Fruit fly (Drosophila melanogaster) whole organism, embryonic: ENCODE measurements around the gene CG12947.

ENCODE experiments used
- Bteb2 ChIP-seq: fragments of 200-800 bp; sonication (Bioruptor generic); optimal IDR thresholded peaks from 2 replicates; lab custom pipeline; 2016; ENCODE audit warnings: missing biosample characterization, missing genetic modification characterization
- CG10274 ChIP-seq: fragments of 200-800 bp; sonication (Bioruptor generic); optimal IDR thresholded peaks from 3 replicates; lab custom pipeline; 2017; ENCODE audit warnings: missing biosample characterization, mild to moderate bottlenecking, missing genetic modification characterization
- CG12299 ChIP-seq: fragments of 200-800 bp; sonication (Bioruptor generic); optimal IDR thresholded peaks from 2 replicates; lab custom pipeline; 2018; ENCODE audit warnings: missing biosample characterization, mild to moderate bottlenecking, missing genetic modification characterization
- CG13894 ChIP-seq: fragments of 200-800 bp; sonication (Bioruptor generic); optimal IDR thresholded peaks from 3 replicates; lab custom pipeline; 2018; ENCODE audit warnings: missing biosample characterization, mild to moderate bottlenecking, missing genetic modification characterization, moderate library complexity
- CG1603 ChIP-seq: fragments of 200-800 bp; sonication (Bioruptor generic); optimal IDR thresholded peaks from 2 replicates; lab custom pipeline; 2019; ENCODE audit warnings: missing biosample characterization, mild to moderate bottlenecking, missing genetic modification characterization, moderate library complexity
- CG18011 ChIP-seq: fragments of 200-800 bp; sonication (Bioruptor generic); optimal IDR thresholded peaks from 2 replicates; lab custom pipeline; 2017; ENCODE audit warnings: missing biosample characterization, missing genetic modification characterization, mild to moderate bottlenecking, moderate library complexity, missing genotype
- CG2129 ChIP-seq: fragments of 200-800 bp; sonication (Bioruptor generic); IDR thresholded peaks from 2 replicates; pipeline ENCODE4 v1.3.6; 2022; ENCODE audit warnings: missing biosample characterization, missing genetic modification characterization; ENCODE audit not compliant: partially characterized antibody
- CG34422 ChIP-seq: fragments of 200-800 bp; sonication (Bioruptor generic); IDR thresholded peaks from 3 replicates; pipeline ENCODE4 v1.3.6; 2022; ENCODE audit warnings: missing biosample characterization, missing genetic modification characterization
- CG4730 ChIP-seq: fragments of 200-800 bp; sonication (Bioruptor generic); IDR thresholded peaks from 2 replicates; pipeline ENCODE4 v1.3.6; 2022; ENCODE audit warnings: missing biosample characterization, missing genetic modification characterization
- CG4854 ChIP-seq: fragments of 200-800 bp; sonication (Bioruptor generic); optimal IDR thresholded peaks from 2 replicates; lab custom pipeline; 2016; ENCODE audit warnings: missing biosample characterization, missing genetic modification characterization, inconsistent platforms
- CG5953 ChIP-seq: fragments of 200-800 bp; sonication (Bioruptor generic); IDR thresholded peaks from 2 replicates; pipeline ENCODE4 v1.3.6; 2022; ENCODE audit warnings: missing biosample characterization, missing genetic modification characterization
- CG6272 ChIP-seq: fragments of 200-800 bp; sonication (Bioruptor generic); IDR thresholded peaks from 2 replicates; pipeline ENCODE4 v1.3.6; 2022; ENCODE audit warnings: missing biosample characterization, missing genetic modification characterization
- CG6689 ChIP-seq: fragments of 200-800 bp; sonication (Bioruptor generic); IDR thresholded peaks from 2 replicates; pipeline ENCODE4 v1.3.6; 2022; ENCODE audit warnings: missing biosample characterization, missing genetic modification characterization
- CG7271 ChIP-seq: fragments of 200-800 bp; sonication (Bioruptor generic); optimal IDR thresholded peaks from 2 replicates; lab custom pipeline; 2018; ENCODE audit warnings: missing biosample characterization, mild to moderate bottlenecking, missing genetic modification characterization, moderate library complexity
- CG7839 ChIP-seq: fragments of 200-800 bp; sonication (Bioruptor generic); optimal IDR thresholded peaks from 3 replicates; lab custom pipeline; 2018; ENCODE audit warnings: missing biosample characterization, mild to moderate bottlenecking, missing genetic modification characterization, moderate library complexity
- CG8944 ChIP-seq: fragments of 200-800 bp; sonication (Bioruptor generic); optimal IDR thresholded peaks from 3 replicates; lab custom pipeline; 2016; ENCODE audit warnings: missing biosample characterization, missing genetic modification characterization
- CG9727 ChIP-seq: fragments of 200-800 bp; sonication (Bioruptor generic); optimal IDR thresholded peaks from 3 replicates; lab custom pipeline; 2017; ENCODE audit warnings: missing biosample characterization, mild to moderate bottlenecking, missing genetic modification characterization
- Dip2 ChIP-seq: fragments of 200-800 bp; sonication (Bioruptor generic); IDR thresholded peaks from 2 replicates; pipeline ENCODE4 v1.3.6; 2022; ENCODE audit warnings: missing biosample characterization, missing genetic modification characterization
- Drgx ChIP-seq: fragments of 200-800 bp; sonication (Bioruptor generic); IDR thresholded peaks from 2 replicates; pipeline ENCODE4 v1.3.6; 2022; ENCODE audit warnings: missing biosample characterization, missing genetic modification characterization
- H2.0 ChIP-seq: fragments of 200-800 bp; sonication (Bioruptor generic); IDR thresholded peaks from 2 replicates; pipeline ENCODE4 v1.3.6; 2022; ENCODE audit warnings: missing biosample characterization, missing genetic modification characterization
- Hr3 ChIP-seq: fragments of 200-800 bp; sonication (Bioruptor generic); optimal IDR thresholded peaks from 3 replicates; lab custom pipeline; 2016; ENCODE audit warnings: missing biosample characterization, missing genetic modification characterization
- Kr ChIP-seq: fragments of 200-800 bp; sonication (Bioruptor generic); optimal IDR thresholded peaks from 2 replicates; lab custom pipeline; 2017; ENCODE audit warnings: missing biosample characterization, mild to moderate bottlenecking, missing genetic modification characterization
- MBD-R2 ChIP-seq: fragments of 200-800 bp; sonication (Bioruptor generic); IDR thresholded peaks from 2 replicates; pipeline ENCODE4 v1.3.6; 2022; ENCODE audit warnings: missing biosample characterization, missing genetic modification characterization
- MTF-1 ChIP-seq: fragments of 200-800 bp; sonication (Bioruptor generic); optimal IDR thresholded peaks from 2 replicates; lab custom pipeline; 2018; ENCODE audit warnings: missing biosample characterization, mild to moderate bottlenecking, missing genetic modification characterization, borderline replicate concordance
- Meics ChIP-seq: fragments of 200-800 bp; sonication (Bioruptor generic); optimal IDR thresholded peaks from 2 replicates; lab custom pipeline; 2017; ENCODE audit warnings: missing biosample characterization, mild to moderate bottlenecking, missing genetic modification characterization
- PHDP ChIP-seq: fragments of 200-800 bp; sonication (Bioruptor generic); optimal IDR thresholded peaks from 3 replicates; lab custom pipeline; 2018; ENCODE audit warnings: missing biosample characterization, mild to moderate bottlenecking, missing genetic modification characterization, moderate library complexity
- Poxn ChIP-seq: fragments of 200-800 bp; sonication (Bioruptor generic); IDR thresholded peaks from 2 replicates; pipeline ENCODE4 v1.3.6; 2022; ENCODE audit warnings: missing biosample characterization, missing genetic modification characterization
- Scr ChIP-seq: fragments of 200-800 bp; sonication (Bioruptor generic); IDR thresholded peaks from 2 replicates; pipeline ENCODE4 v1.3.6; 2022; ENCODE audit warnings: missing biosample characterization, missing genetic modification characterization; ENCODE audit not compliant: partially characterized antibody
- Sox102F ChIP-seq: fragments of 200-800 bp; sonication (Bioruptor generic); optimal IDR thresholded peaks from 2 replicates; lab custom pipeline; 2018; ENCODE audit warnings: missing biosample characterization, mild to moderate bottlenecking, missing genetic modification characterization, moderate library complexity
- Usf ChIP-seq: fragments of 200-800 bp; sonication (Bioruptor generic); optimal IDR thresholded peaks from 2 replicates; lab custom pipeline; 2017; ENCODE audit warnings: missing genotype, missing biosample characterization, missing genetic modification characterization
- ara ChIP-seq: fragments of 200-800 bp; sonication (Bioruptor generic); IDR thresholded peaks from 2 replicates; pipeline ENCODE4 v1.3.6; 2022; ENCODE audit warnings: missing biosample characterization, missing genetic modification characterization
- bcd ChIP-seq: fragments of 200-800 bp; sonication (Bioruptor generic); optimal IDR thresholded peaks from 2 replicates; lab custom pipeline; 2017; ENCODE audit warnings: missing biosample characterization, mild to moderate bottlenecking, missing genetic modification characterization
- bsh ChIP-seq, 2 experiments: fragments of 200-800 bp; sonication (Bioruptor generic); optimal IDR thresholded peaks; 2 replicates each; lab custom pipeline; 2017 to 2018; ENCODE audit warnings: mild to moderate bottlenecking in 2 of 2, missing biosample characterization in 2 of 2, missing genetic modification characterization in 2 of 2, moderate library complexity in 1 of 2
- danr ChIP-seq: fragments of 200-800 bp; sonication (Bioruptor generic); IDR thresholded peaks from 2 replicates; pipeline ENCODE4 v1.3.6; 2022; ENCODE audit warnings: missing biosample characterization, missing genetic modification characterization
- dimm ChIP-seq: fragments of 200-800 bp; sonication (Bioruptor generic); IDR thresholded peaks from 2 replicates; pipeline ENCODE4 v1.3.6; 2022; ENCODE audit warnings: missing biosample characterization, missing genetic modification characterization
- ftz-f1 ChIP-seq: fragments of 200-800 bp; sonication (Bioruptor generic); optimal IDR thresholded peaks from 2 replicates; lab custom pipeline; 2016; ENCODE audit warnings: missing biosample characterization, missing genetic modification characterization
- gce ChIP-seq: fragments of 200-800 bp; sonication (Bioruptor generic); IDR thresholded peaks from 3 replicates; pipeline ENCODE4 v1.3.6; 2022; ENCODE audit warnings: missing biosample characterization, missing genetic modification characterization
- gsb ChIP-seq: fragments of 200-800 bp; sonication (Bioruptor generic); IDR thresholded peaks from 2 replicates; pipeline ENCODE4 v1.3.6; 2022; ENCODE audit warnings: missing biosample characterization, missing genetic modification characterization
- inv ChIP-seq: fragments of 200-800 bp; sonication (Bioruptor generic); IDR thresholded peaks from 2 replicates; pipeline ENCODE4 v1.3.6; 2022; ENCODE audit warnings: missing biosample characterization, missing genetic modification characterization; ENCODE audit not compliant: partially characterized antibody
- mirr ChIP-seq: fragments of 200-800 bp; sonication (Bioruptor generic); optimal IDR thresholded peaks from 3 replicates; lab custom pipeline; 2018; ENCODE audit warnings: missing biosample characterization, mild to moderate bottlenecking, missing genetic modification characterization
- nau ChIP-seq: fragments of 200-800 bp; sonication (Bioruptor generic); optimal IDR thresholded peaks from 3 replicates; lab custom pipeline; 2017; ENCODE audit warnings: missing biosample characterization, mild to moderate bottlenecking, missing genetic modification characterization, missing genetic modification reagents
- nom ChIP-seq: fragments of 200-800 bp; sonication (Bioruptor generic); optimal IDR thresholded peaks from 2 replicates; lab custom pipeline; 2017; ENCODE audit warnings: missing biosample characterization, missing genetic modification characterization, mild to moderate bottlenecking, moderate library complexity, missing genetic modification reagents
- pzg ChIP-seq: fragments of 200-800 bp; sonication (Bioruptor generic); optimal IDR thresholded peaks from 3 replicates; lab custom pipeline; 2018; ENCODE audit warnings: missing biosample characterization, mild to moderate bottlenecking, missing genetic modification characterization, moderate library complexity
- sens-2 ChIP-seq: fragments of 200-800 bp; sonication (Bioruptor generic); IDR thresholded peaks from 2 replicates; pipeline ENCODE4 v1.3.6; 2022; ENCODE audit warnings: missing biosample characterization, missing genetic modification characterization
- slp2 ChIP-seq: fragments of 200-800 bp; sonication (Bioruptor generic); optimal IDR thresholded peaks from 2 replicates; lab custom pipeline; 2016; ENCODE audit warnings: missing biosample characterization, missing genetic modification characterization
- sr ChIP-seq: fragments of 200-800 bp; sonication (Bioruptor generic); IDR thresholded peaks from 3 replicates; pipeline ENCODE4 v1.3.6; 2022; ENCODE audit warnings: missing biosample characterization, missing genetic modification characterization
- tgo ChIP-seq: fragments of 200-800 bp; sonication (Bioruptor generic); IDR thresholded peaks from 3 replicates; pipeline ENCODE4 v1.3.6; 2022; ENCODE audit warnings: missing biosample characterization, missing genetic modification characterization
- tup ChIP-seq: fragments of 200-800 bp; sonication (Bioruptor generic); optimal IDR thresholded peaks from 2 replicates; lab custom pipeline; 2016; ENCODE audit warnings: missing biosample characterization, mild to moderate bottlenecking, missing genetic modification characterization, moderate library complexity
- tx ChIP-seq: fragments of 200-800 bp; sonication (Bioruptor generic); optimal IDR thresholded peaks from 2 replicates; lab custom pipeline; 2016; ENCODE audit warnings: missing biosample characterization, missing genetic modification characterization

Gene CG12947

dm6 chr3R:9762955-9763931 is 16.6 kb upstream of the CG12947 start, which contains the start of the genes Snap24 and CG8478 (continued):
- TF ChIP-seq sens-2 (GFP tag; lab: Robert Waterston, UW) (no peak), Sox102F (GFP tag; lab: Kevin White, UChicago) (no peak), MTF-1 (GFP tag; lab: Kevin White, UChicago) (no peak), ara (GFP tag; lab: Robert Waterston, UW) (no peak), CG1603 (tag; lab: Kevin White, UChicago) (peak; percentile 17), Scr (GFP tag; lab: Robert Waterston, UW) (peak; percentile 79), pzg (GFP tag; lab: Kevin White, UChicago) (peak; percentile 61), CG7839 (tag; lab: Kevin White, UChicago) (no peak), CG2129 (peak; percentile 57), Kr (no peak), CG8944 (GFP tag; lab: Kevin White, UChicago) (no peak), nom (GFP tag; lab: Kevin White, UChicago) (no peak), CG4854 (GFP tag; lab: Kevin White, UChicago) (no peak), Hr3 (no peak), gsb (GFP tag; lab: Robert Waterston, UW) (no peak), sr (GFP tag; lab: Robert Waterston, UW) (no peak), ftz-f1 (no peak), tx (GFP tag; lab: Kevin White, UChicago) (no peak), nau (no peak), Meics (GFP tag; lab: Kevin White, UChicago) (no peak), CG6272 (GFP tag; lab: Robert Waterston, UW) (no peak), gce (GFP tag; lab: Robert Waterston, UW) (no peak), CG10274 (GFP tag; lab: Kevin White, UChicago) (no peak), Poxn (GFP tag; lab: Robert Waterston, UW) (no peak), CG5953 (GFP tag; lab: Robert Waterston, UW) (no peak), inv (GFP tag; lab: Robert Waterston, UW) (peak; percentile 72), CG12299 (tag; lab: Kevin White, UChicago) (no peak), tup (no peak), CG18011 (GFP tag; lab: Kevin White, UChicago) (no peak), CG34422 (peak; percentile 46; the same call in 1 of the 3 replicates), CG9727 (GFP tag; lab: Kevin White, UChicago) (peak; percentile 10), Drgx (GFP tag; lab: Robert Waterston, UW) (no peak), mirr (GFP tag; lab: Kevin White, UChicago) (no peak), dimm (GFP tag; lab: Robert Waterston, UW) (no peak), CG6689 (GFP tag; lab: Robert Waterston, UW) (no peak), H2.0 (no peak), bsh (GFP tag; optimal IDR thresholded peaks at IDR 0.05; lab: Kevin White, UChicago) (no peak), Bteb2 (GFP tag; lab: Kevin White, UChicago) (no peak), PHDP (no peak), MBD-R2 (GFP tag; lab: Robert Waterston, UW) (peak; percentile 59), danr (GFP tag; lab: Robert Waterston, UW) (no peak), CG7271 (tag; lab: Kevin White, UChicago) (no peak), CG4730 (no peak), Usf (GFP tag; lab: Kevin White, UChicago) (no peak), Dip2 (GFP tag; lab: Robert Waterston, UW) (no peak), tgo (GFP tag; lab: Robert Waterston, UW) (no peak), slp2 (GFP tag; lab: Kevin White, UChicago) (no peak), CG13894 (tag; lab: Kevin White, UChicago) (no peak), bcd (GFP tag; lab: Kevin White, UChicago) (no peak)
